Worm (Caenorhabditis elegans): Measurements from ENCODE around the gene F28C10.1.

ce11 chrX:557857-558256 is 14.9 kb downstream of the F28C10.1 start, which contains the start of gene nas-38:
- no peak for TF ChIP-seq Y22D7AL.16 (tag; optimal IDR thresholded peaks at IDR 0.05)
- no peak for TF ChIP-seq nhr-11 (tag; optimal IDR thresholded peaks at IDR 0.05)
- no peak for TF ChIP-seq mec-3 (tag; optimal IDR thresholded peaks at IDR 0.05; ENCODE audit: borderline replicate concordance)
- TF ChIP-seq dmd-4 (tag; optimal IDR thresholded peaks at IDR 0.05; ENCODE audit: borderline replicate concordance) = no peak
- no peak for TF ChIP-seq tbx-2 (tag; optimal IDR thresholded peaks at IDR 0.05)
- TF ChIP-seq dve-1 (tag; optimal IDR thresholded peaks at IDR 0.05) = no peak
- TF ChIP-seq nhr-232 (tag; optimal IDR thresholded peaks at IDR 0.05) = no peak

Measured in whole organism, late embryonic.